Worm (Caenorhabditis elegans) whole organism, L4 larva: ENCODE measurements around the gene B0513.4.
"Not testable (repeated sequence)": the region's sequence is repeated elsewhere in the genome, so short reads cannot be mapped to it uniquely, and the experiment has no call there.

Experiments used
- D1046.2 ChIP-seq: fragments of 200-800 bp; sonication (Bioruptor generic); IDR thresholded peaks from 2 replicates; pipeline ENCODE4 v1.3.6; 2022; ENCODE audit warnings: missing genetic modification characterization, missing compliant biosample characterization
- F37D6.2 ChIP-seq: sonication (generic microtip); optimal IDR thresholded peaks from 2 replicates; lab custom pipeline; 2016; ENCODE audit warnings: mild to moderate bottlenecking, missing genetic modification characterization, missing compliant biosample characterization
- R02D3.7 ChIP-seq: fragments of 150-350 bp; sonication (generic microtip); optimal IDR thresholded peaks from 3 replicates; lab custom pipeline; 2014; ENCODE audit warnings: missing biosample characterization, missing genetic modification characterization
- Y48G9A.11 ChIP-seq: fragments of 200-800 bp; sonication (Bioruptor generic); IDR thresholded peaks from 2 replicates; pipeline ENCODE4 v1.3.6; 2022; ENCODE audit warnings: missing genetic modification reagents, missing genetic modification characterization, missing compliant biosample characterization
- Y5F2A.4 ChIP-seq: fragments of 200-800 bp; sonication (Bioruptor generic); optimal IDR thresholded peaks from 2 replicates; lab custom pipeline; 2018; ENCODE audit warnings: mild to moderate bottlenecking, missing genetic modification characterization, missing compliant biosample characterization
- Y75B8A.6 ChIP-seq: fragments of 200-800 bp; sonication (Bioruptor generic); IDR thresholded peaks from 2 replicates; pipeline ENCODE4 v1.3.6; 2022; ENCODE audit warnings: missing genetic modification reagents, missing genetic modification characterization, missing compliant biosample characterization
- ZK546.5 ChIP-seq, 2 experiments: sonication (generic microtip); optimal IDR thresholded peaks; 2 replicates each; lab custom pipeline; 2017; ENCODE audit warnings: missing biosample characterization in 2 of 2, missing genetic modification characterization in 2 of 2
- aha-1 ChIP-seq: fragments of 150-350 bp; peaks from one replicate; lab custom pipeline; 2014; ENCODE audit warnings: missing biosample characterization, missing genetic modification characterization
- ceh-20 ChIP-seq: fragments of 200-800 bp; sonication (Bioruptor generic); IDR thresholded peaks from 2 replicates; pipeline ENCODE4 v1.3.6; 2022; ENCODE audit warnings: missing genetic modification reagents, missing genetic modification characterization, missing compliant biosample characterization
- ceh-44 ChIP-seq: fragments of 200-800 bp; sonication (Bioruptor generic); IDR thresholded peaks from 2 replicates; pipeline ENCODE4 v1.3.6; 2022; ENCODE audit warnings: missing genetic modification reagents, missing genetic modification characterization, missing compliant biosample characterization
- ceh-62 ChIP-seq: sonication (generic microtip); optimal IDR thresholded peaks from 2 replicates; lab custom pipeline; 2017; ENCODE audit warnings: missing biosample characterization, missing genetic modification characterization
- cey-2 ChIP-seq: sonication (generic microtip); optimal IDR thresholded peaks from 3 replicates; lab custom pipeline; 2017; ENCODE audit warnings: missing genetic modification characterization, mild to moderate bottlenecking, missing compliant biosample characterization, antibody characterized with exemption, borderline replicate concordance; ENCODE audit not compliant: insufficient read depth
- ctbp-1 ChIP-seq: fragments of 200-800 bp; sonication (Bioruptor generic); IDR thresholded peaks from 2 replicates; pipeline ENCODE4 v1.3.6; 2022; ENCODE audit warnings: missing genetic modification reagents, missing genetic modification characterization, missing compliant biosample characterization
- dmd-8 ChIP-seq: fragments of 200-800 bp; sonication (Bioruptor generic); IDR thresholded peaks from 2 replicates; pipeline ENCODE4 v1.3.6; 2022; ENCODE audit warnings: missing genetic modification characterization, missing compliant biosample characterization
- dpl-1 ChIP-seq: fragments of 150-350 bp; optimal IDR thresholded peaks from 2 replicates; lab custom pipeline; 2014; ENCODE audit warnings: missing biosample characterization, missing genetic modification reagents, missing genetic modification characterization
- dve-1 ChIP-seq: sonication (generic microtip); optimal IDR thresholded peaks from 2 replicates; lab custom pipeline; 2017; ENCODE audit warnings: antibody characterized with exemption, mild to moderate bottlenecking, missing genetic modification characterization, missing compliant biosample characterization; ENCODE audit not compliant: insufficient read depth
- egl-43 ChIP-seq: fragments of 200-800 bp; sonication (Bioruptor generic); IDR thresholded peaks from 2 replicates; pipeline ENCODE4 v1.3.6; 2022; ENCODE audit warnings: missing genetic modification reagents, missing genetic modification characterization, missing compliant biosample characterization
- fos-1 ChIP-seq: fragments of 150-350 bp; optimal IDR thresholded peaks from 2 replicates; lab custom pipeline; 2014; ENCODE audit warnings: missing biosample characterization, missing genetic modification characterization
- lim-7 ChIP-seq: fragments of 200-800 bp; sonication (Bioruptor generic); IDR thresholded peaks from 2 replicates; pipeline ENCODE4 v1.3.6; 2022; ENCODE audit warnings: missing genetic modification characterization, missing compliant biosample characterization
- lin-13 ChIP-seq: fragments of 150-350 bp; optimal IDR thresholded peaks from 2 replicates; lab custom pipeline; 2014; ENCODE audit warnings: missing biosample characterization, missing genetic modification reagents, missing genetic modification characterization
- lin-15B ChIP-seq: fragments of 150-350 bp; sonication (generic microtip); optimal IDR thresholded peaks from 3 replicates; lab custom pipeline; 2014; ENCODE audit warnings: missing biosample characterization, missing genetic modification characterization
- lin-29 ChIP-seq: fragments of 200-800 bp; sonication (Bioruptor generic); IDR thresholded peaks from 2 replicates; pipeline ENCODE4 v1.3.6; 2022; ENCODE audit warnings: missing genetic modification reagents, missing genetic modification characterization, missing compliant biosample characterization
- lin-39 ChIP-seq: fragments of 150-350 bp; optimal IDR thresholded peaks from 2 replicates; lab custom pipeline; 2014; ENCODE audit warnings: missing biosample characterization, missing genetic modification reagents, missing genetic modification characterization
- madf-9 ChIP-seq: fragments of 200-800 bp; sonication (Bioruptor generic); conservative IDR thresholded peaks from 2 replicates; pipeline ENCODE4 v1.3.6; 2022; ENCODE audit warnings: missing genetic modification reagents, missing genetic modification characterization, missing compliant biosample characterization
- mdl-1 ChIP-seq, 2 experiments: fragments of 150-350 bp in 1 of 2; sonication (generic microtip) in 1 of 2; optimal IDR thresholded peaks; 2 replicates each; lab custom pipeline; 2014 to 2017; ENCODE audit warnings: missing biosample characterization in 2 of 2, missing genetic modification characterization in 2 of 2
- mep-1 ChIP-seq: fragments of 150-350 bp; sonication (generic microtip); optimal IDR thresholded peaks from 3 replicates; lab custom pipeline; 2014; ENCODE audit warnings: missing biosample characterization, missing genetic modification characterization
- mes-2 ChIP-seq: sonication (generic microtip); optimal IDR thresholded peaks from 2 replicates; lab custom pipeline; 2016; ENCODE audit warnings: missing genotype, mild to moderate bottlenecking, missing genetic modification characterization, missing compliant biosample characterization; ENCODE audit not compliant: poor library complexity, severe bottlenecking
- mxl-2 ChIP-seq: fragments of 200-800 bp; sonication (Bioruptor generic); conservative IDR thresholded peaks from 2 replicates; pipeline ENCODE4 v1.3.6; 2022; ENCODE audit warnings: missing genetic modification reagents, missing genetic modification characterization, missing compliant biosample characterization
- nhr-237 ChIP-seq: sonication (generic microtip); optimal IDR thresholded peaks from 2 replicates; lab custom pipeline; 2017; ENCODE audit warnings: missing biosample characterization, missing genetic modification characterization
- nhr-28 ChIP-seq: fragments of 150-350 bp; optimal IDR thresholded peaks from 2 replicates; lab custom pipeline; 2014; ENCODE audit warnings: missing biosample characterization, missing genetic modification characterization
- nhr-42 ChIP-seq: fragments of 200-800 bp; sonication (Bioruptor generic); IDR thresholded peaks from 2 replicates; pipeline ENCODE4 v1.3.6; 2022; ENCODE audit warnings: missing genetic modification characterization, missing compliant biosample characterization
- nhr-6 ChIP-seq: fragments of 150-350 bp; optimal IDR thresholded peaks from 2 replicates; lab custom pipeline; 2014; ENCODE audit warnings: missing biosample characterization, missing genetic modification characterization
- nhr-76 ChIP-seq: fragments of 150-350 bp; optimal IDR thresholded peaks from 2 replicates; lab custom pipeline; 2014; ENCODE audit warnings: missing biosample characterization, missing genetic modification characterization
- pha-4 ChIP-seq, 2 experiments: fragments of 150-350 bp in 1 of 2; fragments of 200-800 bp in 1 of 2; sonication (Bioruptor generic) in 1 of 2; IDR thresholded peaks in 1 of 2; optimal IDR thresholded peaks in 1 of 2; 2 replicates each; pipeline versions ENCODE4 v1.3.6 to Lab custom; 2014 to 2022; ENCODE audit warnings: missing genetic modification characterization in 2 of 2, missing genetic modification reagents in 2 of 2, missing biosample characterization in 1 of 2, missing compliant biosample characterization in 1 of 2
- php-3 ChIP-seq: fragments of 200-800 bp; sonication (Bioruptor generic); IDR thresholded peaks from 2 replicates; pipeline ENCODE4 v1.3.6; 2022; ENCODE audit warnings: missing genetic modification reagents, missing genetic modification characterization, missing compliant biosample characterization
- pqm-1 ChIP-seq: sonication (generic microtip); optimal IDR thresholded peaks from 2 replicates; lab custom pipeline; 2017; ENCODE audit warnings: missing biosample characterization, missing genetic modification characterization
- rbr-2 ChIP-seq: sonication (generic microtip); optimal IDR thresholded peaks from 2 replicates; lab custom pipeline; 2016; ENCODE audit warnings: missing genotype, missing genetic modification characterization, missing compliant biosample characterization
- saeg-2 ChIP-seq: fragments of 200-800 bp; sonication (Bioruptor generic); IDR thresholded peaks from 2 replicates; pipeline ENCODE4 v1.3.6; 2022; ENCODE audit warnings: missing genetic modification reagents, missing genetic modification characterization, missing compliant biosample characterization
- set-16 ChIP-seq: fragments of 200-800 bp; sonication (Bioruptor generic); IDR thresholded peaks from 2 replicates; pipeline ENCODE4 v1.3.6; 2022; ENCODE audit warnings: missing genetic modification reagents, missing genetic modification characterization, missing compliant biosample characterization
- snpc-1.2 ChIP-seq: fragments of 200-800 bp; sonication (Bioruptor generic); IDR thresholded peaks from 2 replicates; pipeline ENCODE4 v1.3.6; 2022; ENCODE audit warnings: missing genetic modification reagents, missing genetic modification characterization, missing compliant biosample characterization
- spr-1 ChIP-seq: sonication (generic microtip); optimal IDR thresholded peaks from 2 replicates; lab custom pipeline; 2016; ENCODE audit warnings: mild to moderate bottlenecking, missing genetic modification characterization, missing compliant biosample characterization
- zip-11 ChIP-seq: fragments of 200-800 bp; sonication (Bioruptor generic); IDR thresholded peaks from 2 replicates; pipeline ENCODE4 v1.3.6; 2022; ENCODE audit warnings: missing genetic modification characterization, missing compliant biosample characterization

The B0513.4 gene

DNA sequence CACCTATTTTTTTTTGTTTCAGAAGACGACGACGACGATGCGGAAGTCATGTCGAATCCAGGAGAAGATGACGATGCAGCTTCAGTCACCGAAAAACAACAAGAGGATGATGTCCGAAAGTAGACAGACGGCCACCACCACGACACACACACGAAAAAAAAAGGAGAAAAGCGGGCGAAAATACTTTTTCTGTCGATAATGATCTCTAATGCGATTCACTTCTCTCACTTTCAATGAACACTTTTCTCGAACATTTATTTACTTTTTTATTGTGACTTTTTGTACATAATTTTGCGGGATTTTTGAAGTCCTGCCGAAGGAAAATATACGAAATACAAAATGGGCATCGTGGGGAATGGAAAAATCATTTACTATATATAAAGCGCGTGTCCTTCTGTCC, 4.0 kb downstream of the B0513.4 start:
- TF ChIP-seq lim-7 (GFP tag; lab: Robert Waterston, UW) (no peak), nhr-28 (tag; lab: Kevin White, UChicago) (peak; percentile 2)

DNA sequence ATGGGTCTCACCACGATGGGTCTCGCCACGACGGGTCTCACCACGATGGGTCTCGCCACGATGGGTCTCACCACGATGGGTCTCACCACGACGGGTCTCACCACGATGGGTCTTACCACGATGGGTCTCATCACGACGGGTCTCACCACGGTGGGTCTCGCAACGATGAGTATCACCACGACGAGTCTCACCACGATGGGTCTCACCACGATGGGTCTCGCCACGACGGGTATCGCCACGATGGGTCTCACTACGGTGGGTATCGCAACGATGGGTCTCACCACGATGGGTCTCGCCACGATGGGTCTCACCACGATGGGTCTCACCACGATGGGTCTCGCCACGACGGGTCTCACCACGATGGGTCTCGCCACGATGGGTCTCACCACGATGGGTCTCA, 4.5 kb downstream of the B0513.4 start:
- TF ChIP-seq snpc-1.2 (GFP tag; lab: Robert Waterston, UW) = peak; percentile 10; the same call in 1 of the 2 replicates
- TF ChIP-seq php-3 = peak; percentile 36; the same call in 1 of the 2 replicates
- peak; percentile 84 for TF ChIP-seq set-16 (GFP tag; lab: Robert Waterston, UW)
- 0 out of 2 replicates have a peak, but pooled peaks have one; percentile 9 for TF ChIP-seq lim-7 (GFP tag; lab: Robert Waterston, UW)

DNA sequence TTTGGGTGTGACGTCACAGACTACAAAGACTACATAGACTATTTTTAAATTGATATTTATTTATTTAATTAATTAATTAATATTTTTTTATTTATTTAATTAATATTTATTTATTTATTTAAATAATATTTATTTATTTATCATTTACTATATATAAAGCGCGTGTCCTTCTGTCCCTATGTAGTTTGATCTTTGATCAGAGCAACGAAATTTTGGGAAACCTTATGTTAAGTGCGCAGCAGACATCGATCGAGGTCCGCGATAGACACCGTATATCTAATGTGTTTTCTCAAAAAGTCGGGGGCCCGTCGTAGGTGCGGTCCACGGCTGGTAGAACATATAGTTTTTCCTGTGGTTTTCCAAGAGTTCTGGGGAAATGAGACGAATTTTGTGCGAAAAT, 4.9 kb downstream of the B0513.4 start:
- TF ChIP-seq snpc-1.2 (GFP tag; lab: Robert Waterston, UW) = peak; percentile 36; the same call in 1 of the 2 replicates
- TF ChIP-seq pha-4 (GFP tag; IDR thresholded peaks at IDR 0.05; lab: Robert Waterston, UW) = 0 out of 2 replicates have a peak, but pooled peaks have one; percentile 32
- TF ChIP-seq pha-4 (tag; optimal IDR thresholded peaks at IDR 0.05; lab: Kevin White, UChicago) = not testable (repeated sequence)
- peak; percentile 61 for TF ChIP-seq aha-1 (tag; lab: Kevin White, UChicago)
- TF ChIP-seq, all 104 proteins: peak for 3; not testable (repeated sequence) for 101

DNA sequence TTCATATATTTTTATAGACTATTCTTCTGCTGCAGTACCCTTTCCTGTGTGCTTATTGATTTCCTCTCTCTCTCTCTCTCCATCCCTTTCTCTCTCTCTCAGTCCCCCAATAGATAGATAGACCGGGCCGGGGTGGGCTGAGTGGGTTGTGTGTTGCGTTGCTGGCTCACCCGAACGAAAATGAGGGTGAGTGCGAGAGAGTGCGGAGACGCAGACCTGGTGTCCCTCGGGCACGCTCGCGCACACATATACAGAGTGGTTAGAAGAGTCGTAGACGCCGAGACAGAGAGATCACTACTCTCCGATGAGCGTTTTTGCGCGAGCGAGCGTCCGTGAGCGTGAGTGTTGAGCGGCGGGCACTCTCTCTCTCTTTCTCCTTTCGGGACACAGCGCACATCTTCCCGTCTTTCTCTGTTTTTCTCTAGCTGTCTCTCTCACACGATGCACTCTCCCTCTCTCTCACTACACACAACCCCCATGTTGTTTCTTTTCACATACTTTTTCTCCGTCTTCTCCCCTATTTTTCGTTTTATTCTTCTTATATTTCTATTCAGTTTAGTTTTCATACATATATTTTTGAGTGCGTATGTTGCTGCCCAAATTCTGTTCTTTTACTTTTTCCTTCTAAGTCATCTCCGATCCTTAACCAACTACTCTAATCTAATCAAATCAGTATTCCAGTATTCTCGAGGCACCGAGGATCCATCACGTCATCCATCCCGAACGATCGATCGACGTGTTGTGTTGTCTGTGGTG, 7.6 kb downstream of the B0513.4 start, which contains the start of gene lin-66:
Gene lin-66, plus strand, starts transcription at position 672 of the 756 bp plus-strand sequence.
- no peak for TF ChIP-seq ZK546.5 (tag; optimal IDR thresholded peaks at IDR 0.05; lab: Kevin White, UChicago)
- TF ChIP-seq dpl-1 (GFP tag; lab: Kevin White, UChicago) = peak; percentile 49
- no peak for TF ChIP-seq mxl-2
- peak; percentile 77; the same call in 1 of the 2 replicates for TF ChIP-seq D1046.2 (GFP tag; lab: Robert Waterston, UW)
- TF ChIP-seq dve-1 (tag; lab: Kevin White, UChicago) = peak; percentile 79
- TF ChIP-seq Y48G9A.11 = no peak
- TF ChIP-seq spr-1 (tag; lab: Kevin White, UChicago) = peak; percentile 72
- TF ChIP-seq aha-1 (tag; lab: Kevin White, UChicago) = peak; percentile 97
- TF ChIP-seq lin-29 (GFP tag; lab: Robert Waterston, UW) = no peak
- TF ChIP-seq ceh-44 (GFP tag; lab: Robert Waterston, UW) = no peak
- TF ChIP-seq nhr-76 (tag; lab: Kevin White, UChicago) = no peak
- peak; percentile 2 for TF ChIP-seq pqm-1 (tag; lab: Kevin White, UChicago)
- peak; percentile 95 for TF ChIP-seq rbr-2
- TF ChIP-seq ceh-62 (tag; lab: Kevin White, UChicago) = no peak
- TF ChIP-seq nhr-42 (GFP tag; lab: Robert Waterston, UW) = peak; percentile 77
- peak; percentile 84 for TF ChIP-seq egl-43 (GFP tag; lab: Robert Waterston, UW)
- peak; percentile 58 for TF ChIP-seq cey-2
- TF ChIP-seq lin-13 (GFP tag; lab: Kevin White, UChicago) = peak; percentile 80
- TF ChIP-seq lin-15B (tag; lab: Kevin White, UChicago) = no peak
- TF ChIP-seq mep-1 (tag; lab: Kevin White, UChicago) = peak; percentile 96
- no peak for TF ChIP-seq Y5F2A.4
- TF ChIP-seq fos-1 (tag; lab: Kevin White, UChicago) = no peak
- TF ChIP-seq saeg-2 (GFP tag; lab: Robert Waterston, UW) = 0 out of 2 replicates have a peak, but pooled peaks have one; percentile 14
- no peak for TF ChIP-seq Y75B8A.6 (GFP tag; lab: Robert Waterston, UW)
- peak; percentile 98 for TF ChIP-seq set-16 (GFP tag; lab: Robert Waterston, UW)
- no peak for TF ChIP-seq zip-11 (GFP tag; lab: Robert Waterston, UW)
- peak; percentile 87 to 92 for TF ChIP-seq mdl-1 (tag; optimal IDR thresholded peaks at IDR 0.05; lab: Kevin White, UChicago)
- no peak for TF ChIP-seq R02D3.7 (tag; lab: Kevin White, UChicago)
- TF ChIP-seq ctbp-1 (GFP tag; lab: Robert Waterston, UW) = peak; percentile 86
- no peak for TF ChIP-seq lin-39 (tag; lab: Kevin White, UChicago)
- no peak for TF ChIP-seq nhr-6 (tag; lab: Kevin White, UChicago)
- TF ChIP-seq mes-2 (tag; lab: Kevin White, UChicago) = peak; percentile 63
- peak; percentile 84 for TF ChIP-seq ceh-20
- TF ChIP-seq nhr-237 (tag; lab: Kevin White, UChicago) = peak; percentile 8
- TF ChIP-seq madf-9 (GFP tag; lab: Robert Waterston, UW) = peak; percentile 68
- TF ChIP-seq dmd-8 (GFP tag; lab: Robert Waterston, UW) = 0 out of 2 replicates have a peak, but pooled peaks have one; percentile 60
- peak; percentile 81 for TF ChIP-seq F37D6.2 (tag; lab: Kevin White, UChicago)
